Fruit fly (Drosophila melanogaster): Measurements from ENCODE around the gene CG42502.
A peak's percentile ranks its signal among the peaks of the same experiment; 100 is the strongest.

CG42502 gene

DNA sequence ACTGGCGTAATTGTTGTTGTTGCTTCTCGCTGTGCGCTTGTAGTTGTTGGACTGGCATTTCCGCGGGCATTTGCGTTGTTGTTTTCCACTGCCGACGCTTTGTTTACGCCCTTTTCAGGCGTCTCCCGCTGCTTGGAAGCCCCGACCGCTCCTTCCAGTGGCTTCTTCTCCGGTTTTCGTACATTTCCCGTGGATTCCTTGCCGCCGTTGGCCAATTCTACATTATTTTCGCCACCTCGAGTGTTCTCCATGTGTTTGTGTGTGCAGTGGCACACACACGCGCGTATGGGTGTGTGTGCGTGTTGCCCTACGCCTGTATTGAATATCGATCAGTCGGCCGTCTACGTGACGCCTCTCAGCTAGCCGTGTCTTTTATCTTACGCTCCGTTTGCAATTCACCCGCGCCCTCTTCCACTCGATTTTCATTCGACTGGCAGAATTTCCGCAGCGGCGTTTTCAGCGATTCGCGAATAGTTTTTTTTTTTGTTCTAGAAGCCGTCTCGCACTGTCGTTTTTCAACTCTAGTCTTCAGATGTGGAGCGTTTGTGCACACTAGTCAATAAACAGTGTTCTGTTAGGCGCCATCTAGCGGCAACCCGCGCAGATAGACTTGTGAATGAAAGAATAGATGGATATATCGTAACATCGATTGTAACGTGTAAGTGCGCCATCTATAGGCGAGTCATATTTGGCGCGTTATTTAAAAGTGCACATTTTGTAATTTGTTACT is 28.3 kb upstream of the CG42502 start, which contains the start of gene CG10600 (continued):
- peak; percentile 90 to 91 for TF ChIP-seq dpn (GFP tag; optimal IDR thresholded peaks at IDR 0.05)
- TF ChIP-seq CG5245 (GFP tag; optimal IDR thresholded peaks at IDR 0.05), result peak; percentile 87
- no peak for TF ChIP-seq sens-2 (GFP tag; IDR thresholded peaks at IDR 0.05)
- TF ChIP-seq Aef1 (GFP tag; IDR thresholded peaks at IDR 0.05), result peak; percentile 53
- peak; percentile 53 for TF ChIP-seq H2.0 (GFP tag; IDR thresholded peaks at IDR 0.05)
- peak; percentile 56 for TF ChIP-seq CG6813 (GFP tag; optimal IDR thresholded peaks at IDR 0.05)
- TF ChIP-seq Ptx1 (GFP tag; IDR thresholded peaks at IDR 0.05), result peak; percentile 69
- TF ChIP-seq Hmx (GFP tag; optimal IDR thresholded peaks at IDR 0.05), result peak; percentile 53
- no peak for TF ChIP-seq nau (GFP tag; optimal IDR thresholded peaks at IDR 0.05)
- TF ChIP-seq CG6175 (GFP tag; IDR thresholded peaks at IDR 0.05), result peak; percentile 51; the same call in 1 of the 3 replicates
- TF ChIP-seq Hr78 (GFP tag; optimal IDR thresholded peaks at IDR 0.05), result no peak
- peak; percentile 88 for TF ChIP-seq zen2 (GFP tag; IDR thresholded peaks at IDR 0.05; ENCODE audit: partially characterized antibody)
- no peak for TF ChIP-seq tll (GFP tag; optimal IDR thresholded peaks at IDR 0.05)
- no peak for TF ChIP-seq CG6683 (GFP tag; optimal IDR thresholded peaks at IDR 0.05)
- TF ChIP-seq CG34376 (GFP tag; optimal IDR thresholded peaks at IDR 0.05), result peak; percentile 81
- TF ChIP-seq zen (tag; optimal IDR thresholded peaks at IDR 0.05), result peak; percentile 73
- peak; percentile 94 for TF ChIP-seq CG14710 (tag; optimal IDR thresholded peaks at IDR 0.05)
- TF ChIP-seq CG13775 (GFP tag; optimal IDR thresholded peaks at IDR 0.05), result peak; percentile 46
- TF ChIP-seq CG12659 (GFP tag; optimal IDR thresholded peaks at IDR 0.05), result peak; percentile 93
- TF ChIP-seq Dad (GFP tag; optimal IDR thresholded peaks at IDR 0.05), result peak; percentile 85
- peak; percentile 84 for TF ChIP-seq bab2 (GFP tag; optimal IDR thresholded peaks at IDR 0.05)
- TF ChIP-seq fru (optimal IDR thresholded peaks at IDR 0.05), result no peak
- no peak for TF ChIP-seq Trl (optimal IDR thresholded peaks at IDR 0.05)
- TF ChIP-seq Trl (GFP tag; optimal IDR thresholded peaks at IDR 0.05), result peak; percentile 90
- no peak for TF ChIP-seq Oaz (GFP tag; IDR thresholded peaks at IDR 0.05)
- TF ChIP-seq CG6272 (GFP tag; IDR thresholded peaks at IDR 0.05), result peak; percentile 30; the same call in 1 of the 2 replicates
- peak; percentile 64 for TF ChIP-seq CG16863 (GFP tag; optimal IDR thresholded peaks at IDR 0.05)
- TF ChIP-seq stwl (tag; optimal IDR thresholded peaks at IDR 0.05), result peak; percentile 95
- no peak for TF ChIP-seq Sox102F (GFP tag; optimal IDR thresholded peaks at IDR 0.05)
- TF ChIP-seq CkIIα-i1 (GFP tag; IDR thresholded peaks at IDR 0.05), result no peak
- peak; percentile 78 for TF ChIP-seq CG7556 (GFP tag; optimal IDR thresholded peaks at IDR 0.05)
- peak; percentile 67 for TF ChIP-seq CG31365 (tag; optimal IDR thresholded peaks at IDR 0.05)
- TF ChIP-seq CG12942 (GFP tag; optimal IDR thresholded peaks at IDR 0.05), result peak; percentile 86
- peak; percentile 86 for TF ChIP-seq dm (GFP tag; optimal IDR thresholded peaks at IDR 0.05)
- TF ChIP-seq Drgx (GFP tag; IDR thresholded peaks at IDR 0.05), result no peak
- no peak for TF ChIP-seq aop (GFP tag; IDR thresholded peaks at IDR 0.05)
- peak; percentile 91 for TF ChIP-seq Dip3 (GFP tag; optimal IDR thresholded peaks at IDR 0.05)
- TF ChIP-seq Ets97D (GFP tag; optimal IDR thresholded peaks at IDR 0.05), result peak; percentile 94
- peak; percentile 92 for TF ChIP-seq Hsf (GFP tag; optimal IDR thresholded peaks at IDR 0.05)
- TF ChIP-seq pita (GFP tag; optimal IDR thresholded peaks at IDR 0.05), result peak; percentile 32
- peak; percentile 83 for TF ChIP-seq CG17912 (GFP tag; optimal IDR thresholded peaks at IDR 0.05)
- TF ChIP-seq yki (optimal IDR thresholded peaks at IDR 0.05), result no peak
- TF ChIP-seq Fer1 (GFP tag; optimal IDR thresholded peaks at IDR 0.05), result peak; percentile 88
- 0 out of 2 replicates have a peak, but pooled peaks have one; percentile 51 for TF ChIP-seq CG10321 (GFP tag; IDR thresholded peaks at IDR 0.05)
- peak; percentile 79 for TF ChIP-seq CG4424 (GFP tag; optimal IDR thresholded peaks at IDR 0.05)
- peak; percentile 69 for TF ChIP-seq grau (tag; optimal IDR thresholded peaks at IDR 0.05)
- no peak for TF ChIP-seq sim (GFP tag; IDR thresholded peaks at IDR 0.05)
- TF ChIP-seq az2 (GFP tag; optimal IDR thresholded peaks at IDR 0.05), result peak; percentile 77
- TF ChIP-seq CG7987 (GFP tag; optimal IDR thresholded peaks at IDR 0.05), result peak; percentile 85
- TF ChIP-seq Poxn (GFP tag; IDR thresholded peaks at IDR 0.05), result no peak
- TF ChIP-seq CG13123 (GFP tag; optimal IDR thresholded peaks at IDR 0.05), result peak; percentile 77
